Fruit fly (Drosophila melanogaster) whole organism, embryonic: ENCODE measurements around the gene Ccdc58.

Experiments
- Adf1 ChIP-seq: fragments of 200-800 bp; sonication (Bioruptor generic); IDR thresholded peaks from 2 replicates; pipeline ENCODE4 v1.3.6; 2022; ENCODE audit warnings: missing biosample characterization, missing genetic modification characterization
- Bgb ChIP-seq: fragments of 200-800 bp; sonication (Bioruptor generic); IDR thresholded peaks from 2 replicates; pipeline ENCODE4 v1.3.6; 2022; ENCODE audit warnings: missing biosample characterization, missing genetic modification characterization; ENCODE audit not compliant: partially characterized antibody
- CG10147 ChIP-seq: fragments of 200-800 bp; sonication (Bioruptor generic); optimal IDR thresholded peaks from 2 replicates; lab custom pipeline; 2019; ENCODE audit warnings: missing biosample characterization, mild to moderate bottlenecking, missing genetic modification characterization, moderate library complexity
- CG12219 ChIP-seq: fragments of 200-800 bp; sonication (Bioruptor generic); optimal IDR thresholded peaks from 3 replicates; lab custom pipeline; 2018; ENCODE audit warnings: missing biosample characterization, mild to moderate bottlenecking, missing genetic modification characterization
- CG14710 ChIP-seq: fragments of 200-800 bp; sonication (Bioruptor generic); optimal IDR thresholded peaks from 3 replicates; lab custom pipeline; 2019; ENCODE audit warnings: missing biosample characterization, mild to moderate bottlenecking, missing genetic modification characterization, moderate library complexity
- CG18262 ChIP-seq: fragments of 200-800 bp; optimal IDR thresholded peaks from 3 replicates; lab custom pipeline; 2019; ENCODE audit warnings: missing biosample characterization, mild to moderate bottlenecking, missing genetic modification characterization, moderate library complexity
- CG2712 ChIP-seq: fragments of 200-800 bp; optimal IDR thresholded peaks from 3 replicates; lab custom pipeline; 2019; ENCODE audit warnings: missing biosample characterization, mild to moderate bottlenecking, missing genetic modification characterization, moderate library complexity
- CG30403 ChIP-seq: fragments of 200-800 bp; sonication (Bioruptor generic); optimal IDR thresholded peaks from 3 replicates; lab custom pipeline; 2016; ENCODE audit warnings: missing biosample characterization, missing genetic modification characterization
- CG3163 ChIP-seq: fragments of 200-800 bp; sonication (Bioruptor generic); optimal IDR thresholded peaks from 3 replicates; lab custom pipeline; 2016; ENCODE audit warnings: missing biosample characterization, missing genetic modification characterization
- CG3838 ChIP-seq: fragments of 200-800 bp; sonication (Bioruptor generic); optimal IDR thresholded peaks from 3 replicates; lab custom pipeline; 2016; ENCODE audit warnings: missing biosample characterization, missing genetic modification characterization
- CG4854 ChIP-seq: fragments of 200-800 bp; sonication (Bioruptor generic); optimal IDR thresholded peaks from 2 replicates; lab custom pipeline; 2016; ENCODE audit warnings: missing biosample characterization, missing genetic modification characterization, inconsistent platforms
- CG7839 ChIP-seq: fragments of 200-800 bp; sonication (Bioruptor generic); optimal IDR thresholded peaks from 3 replicates; lab custom pipeline; 2018; ENCODE audit warnings: missing biosample characterization, mild to moderate bottlenecking, missing genetic modification characterization, moderate library complexity
- CG8765 ChIP-seq: fragments of 200-800 bp; sonication (Bioruptor generic); IDR thresholded peaks from 2 replicates; pipeline ENCODE4 v1.3.6; 2022; ENCODE audit warnings: missing biosample characterization, missing genetic modification characterization
- CG9817 ChIP-seq: fragments of 200-800 bp; sonication (Bioruptor generic); optimal IDR thresholded peaks from 2 replicates; lab custom pipeline; 2018; ENCODE audit warnings: missing biosample characterization, mild to moderate bottlenecking, missing genetic modification characterization, moderate library complexity
- Camta ChIP-seq: fragments of 200-800 bp; sonication (Bioruptor generic); optimal IDR thresholded peaks from 2 replicates; lab custom pipeline; 2016; ENCODE audit warnings: missing biosample characterization, missing genetic modification characterization
- Chrac-16 ChIP-seq: fragments of 200-800 bp; sonication (Bioruptor generic); optimal IDR thresholded peaks from 3 replicates; lab custom pipeline; 2016; ENCODE audit warnings: missing biosample characterization, missing genetic modification characterization
- CrebB ChIP-seq: fragments of 200-800 bp; sonication (Bioruptor generic); optimal IDR thresholded peaks from 3 replicates; lab custom pipeline; 2018; ENCODE audit warnings: missing biosample characterization, mild to moderate bottlenecking, missing genetic modification characterization
- D ChIP-seq, 2 experiments: fragments of 200-800 bp in 1 of 2; fragments of >200 bp in 1 of 2; sonication (Bioruptor generic) in 1 of 2; optimal IDR thresholded peaks; 2 replicates in 1 of 2; 3 replicates in 1 of 2; lab custom pipeline; 2017; ENCODE audit warnings: mild to moderate bottlenecking in 1 of 2, missing biosample characterization in 1 of 2, missing genetic modification characterization in 1 of 2, missing genetic modification reagents in 1 of 2
- Deaf1 ChIP-seq: fragments of 200-800 bp; optimal IDR thresholded peaks from 3 replicates; lab custom pipeline; 2019; ENCODE audit warnings: missing biosample characterization, mild to moderate bottlenecking, missing genetic modification characterization, moderate library complexity
- ERR ChIP-seq: fragments of 200-800 bp; sonication (Bioruptor generic); optimal IDR thresholded peaks from 2 replicates; lab custom pipeline; 2016; ENCODE audit warnings: missing biosample characterization, missing genetic modification characterization
- Ets97D ChIP-seq: fragments of 200-800 bp; sonication (Bioruptor generic); optimal IDR thresholded peaks from 3 replicates; lab custom pipeline; 2016; ENCODE audit warnings: missing biosample characterization, missing genetic modification characterization
- H2.0 ChIP-seq: fragments of 200-800 bp; sonication (Bioruptor generic); IDR thresholded peaks from 2 replicates; pipeline ENCODE4 v1.3.6; 2022; ENCODE audit warnings: missing biosample characterization, missing genetic modification characterization
- HLH4C ChIP-seq: fragments of 200-800 bp; sonication (Bioruptor generic); IDR thresholded peaks from 3 replicates; pipeline ENCODE4 v1.3.6; 2022; ENCODE audit warnings: missing biosample characterization, missing genetic modification characterization; ENCODE audit not compliant: partially characterized antibody
- Hmr ChIP-seq: fragments of 200-800 bp; sonication (Bioruptor generic); optimal IDR thresholded peaks from 3 replicates; lab custom pipeline; 2017; ENCODE audit warnings: mild to moderate bottlenecking, missing biosample characterization, missing genetic modification reagents, missing genetic modification characterization
- Lhr ChIP-seq: fragments of 200-800 bp; sonication (Bioruptor generic); optimal IDR thresholded peaks from 3 replicates; lab custom pipeline; 2017; ENCODE audit warnings: mild to moderate bottlenecking, missing biosample characterization, missing genetic modification reagents, missing genetic modification characterization
- Max ChIP-seq: fragments of 200-800 bp; sonication (Bioruptor generic); optimal IDR thresholded peaks from 2 replicates; lab custom pipeline; 2016; ENCODE audit warnings: missing biosample characterization, mild to moderate bottlenecking, missing genetic modification characterization
- Med ChIP-seq: fragments of 200-800 bp; sonication (Bioruptor generic); peaks from one replicate; lab custom pipeline; 2016; ENCODE audit warnings: missing biosample characterization, missing genetic modification characterization, mild to moderate bottlenecking, inconsistent platforms, moderate library complexity
- Scr ChIP-seq: fragments of 200-800 bp; sonication (Bioruptor generic); IDR thresholded peaks from 2 replicates; pipeline ENCODE4 v1.3.6; 2022; ENCODE audit warnings: missing biosample characterization, missing genetic modification characterization; ENCODE audit not compliant: partially characterized antibody
- Tbp ChIP-seq: fragments of >200 bp; optimal IDR thresholded peaks from 2 replicates; lab custom pipeline; 2018; ENCODE audit warnings: missing biosample characterization, missing genetic modification characterization
- az2 ChIP-seq: fragments of 200-800 bp; sonication (Bioruptor generic); optimal IDR thresholded peaks from 3 replicates; lab custom pipeline; 2016; ENCODE audit warnings: missing biosample characterization, missing genetic modification characterization
- bbx ChIP-seq: fragments of 200-800 bp; sonication (Bioruptor generic); IDR thresholded peaks from 2 replicates; pipeline ENCODE4 v1.3.6; 2022; ENCODE audit warnings: missing biosample characterization, missing genetic modification characterization; ENCODE audit not compliant: partially characterized antibody
- caup ChIP-seq: fragments of 200-800 bp; sonication (Bioruptor generic); optimal IDR thresholded peaks from 3 replicates; lab custom pipeline; 2017; ENCODE audit warnings: missing biosample characterization, mild to moderate bottlenecking, missing genetic modification characterization, moderate library complexity; ENCODE audit not compliant: severe bottlenecking
- crp ChIP-seq, 2 experiments: fragments of 200-800 bp; sonication (Bioruptor generic); optimal IDR thresholded peaks; 2 replicates in 1 of 2; 3 replicates in 1 of 2; lab custom pipeline; 2017; ENCODE audit warnings: missing biosample characterization in 2 of 2, missing genetic modification characterization in 2 of 2, mild to moderate bottlenecking in 1 of 2, moderate library complexity in 1 of 2
- emc ChIP-seq: fragments of 200-800 bp; sonication (Bioruptor generic); optimal IDR thresholded peaks from 2 replicates; lab custom pipeline; 2016; ENCODE audit warnings: missing biosample characterization, missing genetic modification characterization
- esg ChIP-seq: fragments of 200-800 bp; sonication (Bioruptor generic); conservative IDR thresholded peaks from 2 replicates; pipeline ENCODE4 v1.3.6; 2022; ENCODE audit warnings: missing biosample characterization, missing genetic modification characterization
- ewg ChIP-seq: fragments of 200-800 bp; sonication (Bioruptor generic); optimal IDR thresholded peaks from 3 replicates; lab custom pipeline; 2017; ENCODE audit warnings: mild to moderate bottlenecking, missing biosample characterization, missing genetic modification reagents, missing genetic modification characterization
- exex ChIP-seq: fragments of 200-800 bp; sonication (Bioruptor generic); optimal IDR thresholded peaks from 4 replicates; lab custom pipeline; 2018; ENCODE audit warnings: missing biosample characterization, mild to moderate bottlenecking, missing genetic modification characterization, moderate library complexity
- eyg ChIP-seq: fragments of 200-800 bp; sonication (Bioruptor generic); optimal IDR thresholded peaks from 3 replicates; lab custom pipeline; 2016; ENCODE audit warnings: missing biosample characterization, missing genetic modification characterization
- h ChIP-seq: fragments of >200 bp; optimal IDR thresholded peaks from 2 replicates; lab custom pipeline; 2017
- hbn ChIP-seq: fragments of 200-800 bp; sonication (Bioruptor generic); IDR thresholded peaks from 2 replicates; pipeline ENCODE4 v1.3.6; 2022; ENCODE audit warnings: missing biosample characterization, missing genetic modification characterization; ENCODE audit not compliant: partially characterized antibody
- nerfin-2 ChIP-seq: fragments of 200-800 bp; sonication (Bioruptor generic); IDR thresholded peaks from 2 replicates; pipeline ENCODE4 v1.3.6; 2022; ENCODE audit warnings: missing biosample characterization, missing genetic modification characterization; ENCODE audit not compliant: partially characterized antibody
- nmo ChIP-seq: fragments of 200-800 bp; sonication (Bioruptor generic); optimal IDR thresholded peaks from 2 replicates; lab custom pipeline; 2018; ENCODE audit warnings: missing biosample characterization, mild to moderate bottlenecking, missing genetic modification characterization, moderate library complexity
- pnt ChIP-seq: fragments of 200-800 bp; sonication (Bioruptor generic); optimal IDR thresholded peaks from 3 replicates; lab custom pipeline; 2016; ENCODE audit warnings: missing biosample characterization, missing genetic modification characterization
- pros ChIP-seq: fragments of 200-800 bp; sonication (Bioruptor generic); optimal IDR thresholded peaks from 3 replicates; lab custom pipeline; 2019; ENCODE audit warnings: missing biosample characterization, mild to moderate bottlenecking, missing genetic modification characterization, moderate library complexity
- shn ChIP-seq: fragments of 200-800 bp; sonication (Bioruptor generic); optimal IDR thresholded peaks from 3 replicates; lab custom pipeline; 2016; ENCODE audit warnings: missing biosample characterization, missing genetic modification characterization
- sim ChIP-seq: fragments of 200-800 bp; sonication (Bioruptor generic); IDR thresholded peaks from 2 replicates; pipeline ENCODE4 v1.3.6; 2022; ENCODE audit warnings: missing biosample characterization, missing genetic modification characterization
- stc ChIP-seq: fragments of 200-800 bp; sonication (Bioruptor generic); IDR thresholded peaks from 2 replicates; pipeline ENCODE4 v1.3.6; 2022; ENCODE audit warnings: missing biosample characterization, missing genetic modification characterization
- tin ChIP-seq: fragments of 200-800 bp; sonication (Bioruptor generic); optimal IDR thresholded peaks from 3 replicates; lab custom pipeline; 2016; ENCODE audit warnings: missing biosample characterization, missing genetic modification characterization
- trem ChIP-seq: fragments of 200-800 bp; optimal IDR thresholded peaks from 3 replicates; lab custom pipeline; 2019; ENCODE audit warnings: missing biosample characterization, mild to moderate bottlenecking, missing genetic modification characterization, moderate library complexity

Ccdc58 gene

DNA sequence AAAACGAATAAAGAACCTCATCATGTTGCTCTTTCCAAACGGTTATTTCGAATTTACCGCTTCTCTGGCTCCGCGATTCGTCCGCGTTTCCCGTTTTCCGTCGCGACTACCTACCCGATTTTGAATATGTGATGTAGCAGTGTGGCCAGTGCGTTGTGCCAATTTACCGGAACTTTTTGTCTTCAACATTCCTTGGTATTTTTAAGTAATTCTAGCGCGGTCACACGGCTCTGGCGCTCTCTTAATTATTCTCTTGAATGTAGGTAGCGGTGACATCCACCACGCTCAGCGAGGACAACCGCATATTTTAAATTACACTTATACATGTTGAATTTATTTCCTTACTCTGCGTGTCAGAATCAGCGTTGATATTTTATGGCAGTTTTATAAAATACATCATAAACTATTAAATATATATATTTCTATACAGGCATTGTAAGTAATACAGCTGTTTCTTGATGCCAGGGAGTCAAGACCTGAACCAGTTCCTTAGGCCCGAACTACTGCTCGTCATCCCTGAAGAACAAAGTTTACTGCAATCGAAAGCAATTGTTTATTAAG is 11.5 kb upstream of the Ccdc58 start, which contains the start of the genes CG42637, Gyc76C and SREBP (continued):
- TF ChIP-seq ERR (GFP tag; lab: Kevin White, UChicago): no peak
- TF ChIP-seq esg: no peak
- TF ChIP-seq sim (GFP tag; lab: Robert Waterston, UW): no peak
- peak; percentile 15; the same call in 1 of the 2 replicates for TF ChIP-seq Scr (GFP tag; lab: Robert Waterston, UW)
- no peak for TF ChIP-seq emc (GFP tag; lab: Kevin White, UChicago)
- TF ChIP-seq Deaf1 (tag; lab: Kevin White, UChicago): peak; percentile 34
- no peak for TF ChIP-seq H2.0 (GFP tag; lab: Robert Waterston, UW)
- TF ChIP-seq Hmr (GFP tag; lab: Kevin White, UChicago): peak; percentile 69
- TF ChIP-seq exex: no peak
- peak; percentile 57 for TF ChIP-seq Bgb (GFP tag; lab: Robert Waterston, UW)
- peak; percentile 40 for TF ChIP-seq nmo
- no peak for TF ChIP-seq nerfin-2
- no peak for TF ChIP-seq pros
- peak; percentile 53 to 89 for TF ChIP-seq crp (GFP tag; optimal IDR thresholded peaks at IDR 0.05; lab: Kevin White, UChicago)
- TF ChIP-seq Camta (GFP tag; lab: Kevin White, UChicago): no peak
- peak; percentile 93 for TF ChIP-seq Lhr (GFP tag; lab: Kevin White, UChicago)
- no peak for TF ChIP-seq CG4854 (GFP tag; lab: Kevin White, UChicago)
- peak; percentile 100 for TF ChIP-seq CG3163 (GFP tag; lab: Kevin White, UChicago)
- 0 out of 2 replicates have a peak, but pooled peaks have one; percentile 25 for TF ChIP-seq hbn (GFP tag; lab: Robert Waterston, UW)
- TF ChIP-seq stc (GFP tag; lab: Robert Waterston, UW): peak; percentile 43; the same call in 1 of the 2 replicates
- TF ChIP-seq trem: peak; percentile 89
- TF ChIP-seq CG7839 (tag; lab: Kevin White, UChicago): no peak
- 0 out of 3 replicates have a peak, but pooled peaks have one; percentile 45 for TF ChIP-seq HLH4C
- TF ChIP-seq CG2712 (tag; lab: Kevin White, UChicago): peak; percentile 49
- TF ChIP-seq az2 (GFP tag; lab: Kevin White, UChicago): no peak
- TF ChIP-seq CG3838 (GFP tag; lab: Kevin White, UChicago): peak; percentile 11
- no peak for TF ChIP-seq shn
- TF ChIP-seq bbx (GFP tag; lab: Robert Waterston, UW): peak; percentile 54; the same call in 1 of the 2 replicates
- TF ChIP-seq Tbp (GFP tag; lab: Kevin White, UChicago): no peak
- TF ChIP-seq CG9817 (tag; lab: Kevin White, UChicago): no peak
- no peak for TF ChIP-seq tin
- peak; percentile 29 for TF ChIP-seq Max (GFP tag; lab: Kevin White, UChicago)
- no peak for TF ChIP-seq D (optimal IDR thresholded peaks at IDR 0.05; lab: Kevin White, UChicago)
- no peak for TF ChIP-seq D (GFP tag; optimal IDR thresholded peaks at IDR 0.05; lab: Kevin White, UChicago)
- TF ChIP-seq eyg: no peak
- no peak for TF ChIP-seq CG12219 (GFP tag; lab: Kevin White, UChicago)
- 0 out of 2 replicates have a peak, but pooled peaks have one; percentile 10 for TF ChIP-seq CG8765 (GFP tag; lab: Robert Waterston, UW)
- TF ChIP-seq pnt (GFP tag; lab: Kevin White, UChicago): no peak
- no peak for TF ChIP-seq CG18262 (tag; lab: Kevin White, UChicago)
- no peak for TF ChIP-seq CG30403 (GFP tag; lab: Kevin White, UChicago)
- peak; percentile 91 for TF ChIP-seq Med (GFP tag; lab: Kevin White, UChicago)
- peak; percentile 72 for TF ChIP-seq CG14710 (tag; lab: Kevin White, UChicago)
- peak; percentile 85 for TF ChIP-seq Ets97D
- peak; percentile 25; the same call in 1 of the 2 replicates for TF ChIP-seq Adf1 (GFP tag; lab: Robert Waterston, UW)
- TF ChIP-seq Chrac-16 (GFP tag; lab: Kevin White, UChicago): no peak
- TF ChIP-seq caup (GFP tag; lab: Kevin White, UChicago): peak; percentile 47
- TF ChIP-seq CG10147 (GFP tag; lab: Kevin White, UChicago): no peak
- peak; percentile 60 for TF ChIP-seq CrebB (tag; lab: Kevin White, UChicago)
- no peak for TF ChIP-seq h (lab: Kevin White, UChicago)
- TF ChIP-seq ewg (GFP tag; lab: Kevin White, UChicago): peak; percentile 28
